Fruit fly (Drosophila melanogaster) whole organism, pupa: ENCODE data around the gene ND-ACP.

Source experiments
- CG10348 ChIP-seq: fragments of 200-800 bp; sonication (Bioruptor generic); IDR thresholded peaks from 2 replicates; pipeline ENCODE4 v1.3.6; 2022; ENCODE audit warnings: missing biosample characterization, missing genetic modification characterization
- CG12605 ChIP-seq: fragments of 200-800 bp; sonication (Bioruptor generic); IDR thresholded peaks from 2 replicates; pipeline ENCODE4 v1.3.6; 2022; ENCODE audit warnings: missing biosample characterization, missing genetic modification characterization
- CG13204 ChIP-seq: fragments of 200-800 bp; sonication (Bioruptor generic); optimal IDR thresholded peaks from 2 replicates; lab custom pipeline; 2018; ENCODE audit warnings: missing biosample characterization, mild to moderate bottlenecking, missing genetic modification characterization, moderate library complexity
- CG14655 ChIP-seq: fragments of 200-800 bp; sonication (Bioruptor generic); optimal IDR thresholded peaks from 3 replicates; lab custom pipeline; 2017; ENCODE audit warnings: mild to moderate bottlenecking, missing biosample characterization, missing genetic modification reagents, missing genetic modification characterization
- CG15710 ChIP-seq: fragments of 200-800 bp; sonication (Bioruptor generic); optimal IDR thresholded peaks from 2 replicates; lab custom pipeline; 2018; ENCODE audit warnings: missing biosample characterization, mild to moderate bottlenecking, missing genetic modification characterization, moderate library complexity
- CG17806 ChIP-seq: fragments of 200-800 bp; sonication (Bioruptor generic); optimal IDR thresholded peaks from 2 replicates; lab custom pipeline; 2018; ENCODE audit warnings: missing biosample characterization, mild to moderate bottlenecking, missing genetic modification characterization, moderate library complexity
- CG32121 ChIP-seq: fragments of 200-800 bp; sonication (Bioruptor generic); IDR thresholded peaks from 2 replicates; pipeline ENCODE4 v1.3.6; 2022; ENCODE audit warnings: missing biosample characterization, missing genetic modification characterization
- CG34367 ChIP-seq: fragments of 200-800 bp; sonication (Bioruptor generic); optimal IDR thresholded peaks from 2 replicates; lab custom pipeline; 2018; ENCODE audit warnings: missing biosample characterization, mild to moderate bottlenecking, missing genetic modification characterization
- CG4496 ChIP-seq: fragments of 200-800 bp; sonication (Bioruptor generic); IDR thresholded peaks from 3 replicates; pipeline ENCODE4 v1.3.6; 2022; ENCODE audit warnings: missing biosample characterization, missing genetic modification characterization
- CG8159 ChIP-seq: fragments of 200-800 bp; sonication (Bioruptor generic); optimal IDR thresholded peaks from 3 replicates; lab custom pipeline; 2018; ENCODE audit warnings: missing biosample characterization, mild to moderate bottlenecking, missing genetic modification characterization, moderate library complexity
- CG8301 ChIP-seq: fragments of 200-800 bp; sonication (Bioruptor generic); optimal IDR thresholded peaks from 2 replicates; lab custom pipeline; 2018; ENCODE audit warnings: missing biosample characterization, mild to moderate bottlenecking, missing genetic modification characterization
- CG9948 ChIP-seq: fragments of 200-800 bp; sonication (Bioruptor generic); optimal IDR thresholded peaks from 2 replicates; lab custom pipeline; 2018; ENCODE audit warnings: missing biosample characterization, mild to moderate bottlenecking, missing genetic modification characterization, moderate library complexity
- D1 ChIP-seq: fragments of 200-800 bp; sonication (Bioruptor generic); optimal IDR thresholded peaks from 2 replicates; lab custom pipeline; 2018; ENCODE audit warnings: missing biosample characterization, mild to moderate bottlenecking, missing genetic modification characterization, moderate library complexity
- EcR ChIP-seq: fragments of 200-800 bp; sonication (Bioruptor generic); optimal IDR thresholded peaks from 3 replicates; lab custom pipeline; 2019; ENCODE audit warnings: missing biosample characterization, missing genetic modification characterization, mild to moderate bottlenecking, moderate library complexity, missing genetic modification reagents
- Ets98B ChIP-seq: fragments of 200-800 bp; sonication (Bioruptor generic); IDR thresholded peaks from 2 replicates; pipeline ENCODE4 v1.3.6; 2022; ENCODE audit warnings: missing biosample characterization, missing genetic modification characterization
- Pif1A ChIP-seq: fragments of 200-800 bp; sonication (Bioruptor generic); optimal IDR thresholded peaks from 3 replicates; lab custom pipeline; 2016; ENCODE audit warnings: missing biosample characterization, missing genetic modification characterization
- Pif1B ChIP-seq: fragments of 200-800 bp; sonication (Bioruptor generic); optimal IDR thresholded peaks from 3 replicates; lab custom pipeline; 2016; ENCODE audit warnings: missing biosample characterization, missing genetic modification characterization
- Snoo ChIP-seq: fragments of 200-800 bp; sonication (Bioruptor generic); optimal IDR thresholded peaks from 3 replicates; lab custom pipeline; 2017; ENCODE audit warnings: missing biosample characterization, mild to moderate bottlenecking, missing genetic modification characterization, inconsistent platforms
- fd96Ca ChIP-seq: fragments of 200-800 bp; sonication (Bioruptor generic); IDR thresholded peaks from 3 replicates; pipeline ENCODE4 v1.3.6; 2022; ENCODE audit warnings: missing biosample characterization, missing genetic modification characterization
- gl ChIP-seq: fragments of 200-800 bp; sonication (Bioruptor generic); optimal IDR thresholded peaks from 2 replicates; lab custom pipeline; 2018; ENCODE audit warnings: missing biosample characterization, mild to moderate bottlenecking, missing genetic modification characterization
- rn ChIP-seq: fragments of 200-800 bp; sonication (Bioruptor generic); IDR thresholded peaks from 2 replicates; pipeline ENCODE4 v1.3.6; 2022; ENCODE audit warnings: missing biosample characterization, missing genetic modification characterization

Gene ND-ACP

DNA sequence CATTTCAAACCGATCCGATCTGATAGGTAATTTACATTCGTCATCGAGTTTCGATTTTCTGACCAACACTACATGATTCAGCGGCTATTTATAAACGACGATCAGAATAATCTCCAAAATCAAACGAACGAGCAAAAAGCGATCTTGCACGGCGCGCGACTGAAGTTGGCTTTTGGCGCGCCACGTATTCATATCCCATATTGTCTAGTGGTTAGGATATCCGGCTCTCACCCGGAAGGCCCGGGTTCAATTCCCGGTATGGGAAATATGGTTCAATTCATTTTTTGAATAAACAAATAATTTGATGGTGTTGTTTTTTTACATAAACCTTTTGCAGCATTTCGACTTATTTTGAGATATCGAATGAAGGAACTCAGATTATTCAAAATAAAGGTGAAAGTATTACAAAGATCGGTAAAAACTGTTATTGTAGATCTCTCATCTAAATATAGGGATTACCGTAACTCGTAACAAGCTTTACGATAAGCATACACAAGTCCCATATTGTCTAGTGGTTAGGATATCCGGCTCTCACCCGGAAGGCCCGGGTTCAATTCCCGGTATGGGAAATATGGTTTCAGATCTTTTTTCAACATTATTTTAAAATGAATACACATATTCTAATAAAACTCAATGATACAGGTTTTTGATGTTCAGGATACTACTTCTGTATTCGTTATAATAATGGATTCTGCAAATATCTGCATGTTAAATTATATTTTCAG, 50.2 kb downstream of the ND-ACP start:
- no peak for TF ChIP-seq CG10348
- TF ChIP-seq CG17806 (tag; lab: Kevin White, UChicago), result no peak
- TF ChIP-seq CG9948 (tag; lab: Kevin White, UChicago), result no peak
- no peak for TF ChIP-seq CG34367
- TF ChIP-seq CG32121, result no peak
- TF ChIP-seq rn (GFP tag; lab: Robert Waterston, UW), result no peak
- no peak for TF ChIP-seq EcR

DNA sequence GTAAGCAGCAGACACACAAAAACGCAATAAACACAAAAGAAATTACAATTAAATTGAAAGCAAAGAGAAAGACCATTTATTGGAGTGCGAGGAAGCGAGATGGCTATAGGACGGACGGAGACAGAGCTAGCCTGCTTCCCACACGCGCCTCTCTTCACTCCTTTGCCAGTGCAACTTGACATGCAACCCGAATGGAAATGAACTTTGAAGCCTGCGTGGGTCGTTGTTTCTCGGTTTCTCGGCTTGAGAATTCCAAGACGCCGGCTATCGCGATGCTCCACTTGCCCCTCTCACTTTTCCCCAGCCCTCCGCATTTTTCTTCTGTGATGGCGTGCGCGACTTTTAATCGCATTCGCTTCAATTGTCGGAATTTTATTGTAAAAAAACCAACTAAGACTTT, 51.2 kb downstream of the ND-ACP start:
- TF ChIP-seq Pif1B (GFP tag; lab: Kevin White, UChicago) (no peak), CG13204 (peak; percentile 70), Ets98B (GFP tag; lab: Robert Waterston, UW) (peak; percentile 26; the same call in 1 of the 2 replicates), D1 (tag; lab: Kevin White, UChicago) (no peak), EcR (peak; percentile 54), CG34367 (peak; percentile 24), CG14655 (GFP tag; lab: Kevin White, UChicago) (peak; percentile 29), CG8301 (tag; lab: Kevin White, UChicago) (no peak), Pif1A (GFP tag; lab: Kevin White, UChicago) (no peak), fd96Ca (GFP tag; lab: Robert Waterston, UW) (0 out of 3 replicates have a peak, but pooled peaks have one; percentile 37), CG10348 (no peak), CG32121 (no peak), CG12605 (GFP tag; lab: Robert Waterston, UW) (0 out of 2 replicates have a peak, but pooled peaks have one; percentile 35), CG15710 (peak; percentile 14), CG9948 (tag; lab: Kevin White, UChicago) (no peak), gl (tag; lab: Kevin White, UChicago) (peak; percentile 42), CG17806 (tag; lab: Kevin White, UChicago) (no peak), CG8159 (tag; lab: Kevin White, UChicago) (no peak), CG4496 (GFP tag; lab: Robert Waterston, UW) (peak; percentile 26; the same call in 1 of the 3 replicates), Snoo (tag; lab: Kevin White, UChicago) (no peak), rn (GFP tag; lab: Robert Waterston, UW) (no peak)
